Worm (Caenorhabditis elegans) whole organism, midembryonic: Measurements from ENCODE around the gene Y39A1A.31.

Experiments used
- T22C8.4 ChIP-seq: fragments of 200-800 bp; sonication (Bioruptor generic); IDR thresholded peaks from 2 replicates; pipeline ENCODE4 v1.3.6; 2022; ENCODE audit warnings: missing genetic modification characterization, missing compliant biosample characterization
- cog-1 ChIP-seq: sonication (generic microtip); optimal IDR thresholded peaks from 2 replicates; lab custom pipeline; 2016; ENCODE audit warnings: missing genetic modification characterization, missing compliant biosample characterization
- flt-1 ChIP-seq: fragments of 200-800 bp; sonication (Bioruptor generic); IDR thresholded peaks from 2 replicates; pipeline ENCODE4 v1.3.6; 2022; ENCODE audit warnings: missing genetic modification characterization, missing compliant biosample characterization
- klf-2 ChIP-seq: fragments of 200-800 bp; sonication (Bioruptor generic); conservative IDR thresholded peaks from 2 replicates; pipeline ENCODE4 v1.3.6; 2022; ENCODE audit warnings: missing genetic modification reagents, missing genetic modification characterization, missing compliant biosample characterization
- med-1 ChIP-seq: sonication (generic microtip); optimal IDR thresholded peaks from 2 replicates; lab custom pipeline; 2017; ENCODE audit warnings: missing genetic modification characterization, mild to moderate bottlenecking, missing compliant biosample characterization, antibody characterized with exemption, missing genetic modification reagents; ENCODE audit not compliant: insufficient read depth
- ref-1 ChIP-seq: fragments of 200-800 bp; sonication (Bioruptor generic); conservative IDR thresholded peaks from 2 replicates; pipeline ENCODE4 v1.3.6; 2022; ENCODE audit warnings: missing genetic modification reagents, missing genetic modification characterization, missing compliant biosample characterization
- tab-1 ChIP-seq: fragments of 200-800 bp; sonication (Bioruptor generic); IDR thresholded peaks from 2 replicates; pipeline ENCODE4 v1.3.6; 2022; ENCODE audit warnings: missing genetic modification characterization, missing compliant biosample characterization
- ztf-23 ChIP-seq: fragments of 200-800 bp; sonication (Bioruptor generic); IDR thresholded peaks from 2 replicates; pipeline ENCODE4 v1.3.6; 2022; ENCODE audit warnings: missing genetic modification reagents, missing genetic modification characterization, missing compliant biosample characterization
- ztf-29 ChIP-seq: fragments of 200-800 bp; sonication (Bioruptor generic); IDR thresholded peaks from 2 replicates; pipeline ENCODE4 v1.3.6; 2022; ENCODE audit warnings: missing genetic modification reagents, missing genetic modification characterization, missing compliant biosample characterization

The Y39A1A.31 gene

DNA sequence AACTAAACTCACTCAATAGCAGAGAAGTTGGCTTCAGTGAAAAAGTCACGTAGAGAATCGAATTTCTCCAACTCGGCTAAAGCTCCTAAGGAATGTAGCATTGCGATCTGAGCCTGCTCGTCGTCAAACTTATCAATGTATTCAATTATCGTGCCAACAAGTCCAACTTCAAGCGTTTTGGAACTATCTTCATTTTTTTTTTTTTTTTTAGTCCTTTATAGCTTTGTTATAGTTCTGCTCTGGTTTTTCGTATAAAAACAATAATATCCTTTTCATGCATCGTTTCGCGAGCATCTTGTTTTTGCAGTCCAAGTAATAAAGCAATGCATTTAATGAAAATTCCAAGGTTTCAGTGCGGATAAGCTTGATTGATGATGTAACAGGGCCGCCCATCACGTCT, at the start of gene Y39A1A.31:
Gene Y39A1A.31, minus strand, starts transcription at position 101 of the 400 bp plus-strand sequence.
- TF ChIP-seq ref-1 (GFP tag; lab: Robert Waterston, UW) (no peak), ztf-23 (GFP tag; lab: Robert Waterston, UW) (no peak), ztf-29 (GFP tag; lab: Robert Waterston, UW) (no peak), T22C8.4 (GFP tag; lab: Robert Waterston, UW) (no peak)

DNA sequence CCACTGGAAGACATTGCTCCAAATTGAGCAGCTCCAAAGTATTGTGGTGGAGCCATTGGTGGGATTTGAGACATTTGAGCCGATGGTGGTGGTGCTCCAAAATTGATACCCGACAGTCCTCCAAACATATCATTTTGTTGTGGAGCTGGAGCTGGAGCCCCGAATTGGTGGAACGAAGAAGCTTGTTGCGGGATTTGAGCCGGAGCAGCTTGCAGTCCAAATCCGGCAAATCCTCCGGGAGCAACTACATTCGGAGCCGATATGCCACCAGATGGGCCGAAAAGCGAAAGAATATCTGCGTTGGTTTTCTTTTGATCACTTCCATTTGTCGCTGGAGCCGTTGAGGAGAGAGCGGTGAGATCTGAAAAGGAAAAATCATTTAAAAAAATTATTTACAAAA, 49.1 kb upstream of the Y39A1A.31 start:
- TF ChIP-seq ztf-29 (GFP tag; lab: Robert Waterston, UW) (no peak), cog-1 (tag; lab: Kevin White, UChicago) (no peak), ztf-23 (GFP tag; lab: Robert Waterston, UW) (no peak), flt-1 (GFP tag; lab: Robert Waterston, UW) (no peak), klf-2 (GFP tag; lab: Robert Waterston, UW) (no peak), ref-1 (GFP tag; lab: Robert Waterston, UW) (no peak), med-1 (GFP tag; lab: Kevin White, UChicago) (no peak)

DNA sequence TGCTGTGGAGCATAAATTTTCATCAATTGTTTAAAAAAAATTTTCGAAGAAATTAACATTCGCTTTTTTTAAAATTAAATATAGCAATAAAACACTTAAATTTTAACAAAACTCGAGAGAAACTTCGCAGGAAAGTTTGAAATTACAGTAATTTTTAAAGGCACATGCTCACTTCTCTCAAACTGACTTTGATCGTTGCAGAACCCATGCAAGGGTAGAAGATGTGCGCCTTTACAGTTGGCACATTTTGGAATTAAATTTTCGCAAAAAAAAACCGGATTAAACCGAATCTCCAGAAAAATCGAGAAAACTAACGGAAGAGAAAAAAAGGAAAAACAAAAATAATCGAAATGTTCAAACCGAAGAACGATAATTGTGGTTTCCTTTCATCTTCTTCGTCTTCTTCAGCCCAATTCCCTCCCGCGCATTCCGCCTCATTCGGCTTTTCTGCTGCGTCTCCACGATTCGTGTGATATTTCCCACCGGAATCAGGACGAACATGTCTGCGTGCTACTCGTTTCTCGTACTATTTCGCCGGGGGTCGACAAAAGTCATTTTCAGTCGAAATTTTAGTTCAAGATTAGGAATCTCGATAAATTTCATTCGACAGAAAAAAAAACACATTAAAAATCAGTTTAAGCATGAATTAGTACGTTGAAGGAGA, 47.5 kb upstream of the Y39A1A.31 start:
- TF ChIP-seq klf-2 (GFP tag; lab: Robert Waterston, UW) (no peak), ztf-29 (GFP tag; lab: Robert Waterston, UW) (no peak), T22C8.4 (GFP tag; lab: Robert Waterston, UW) (no peak), ref-1 (GFP tag; lab: Robert Waterston, UW) (no peak)

DNA sequence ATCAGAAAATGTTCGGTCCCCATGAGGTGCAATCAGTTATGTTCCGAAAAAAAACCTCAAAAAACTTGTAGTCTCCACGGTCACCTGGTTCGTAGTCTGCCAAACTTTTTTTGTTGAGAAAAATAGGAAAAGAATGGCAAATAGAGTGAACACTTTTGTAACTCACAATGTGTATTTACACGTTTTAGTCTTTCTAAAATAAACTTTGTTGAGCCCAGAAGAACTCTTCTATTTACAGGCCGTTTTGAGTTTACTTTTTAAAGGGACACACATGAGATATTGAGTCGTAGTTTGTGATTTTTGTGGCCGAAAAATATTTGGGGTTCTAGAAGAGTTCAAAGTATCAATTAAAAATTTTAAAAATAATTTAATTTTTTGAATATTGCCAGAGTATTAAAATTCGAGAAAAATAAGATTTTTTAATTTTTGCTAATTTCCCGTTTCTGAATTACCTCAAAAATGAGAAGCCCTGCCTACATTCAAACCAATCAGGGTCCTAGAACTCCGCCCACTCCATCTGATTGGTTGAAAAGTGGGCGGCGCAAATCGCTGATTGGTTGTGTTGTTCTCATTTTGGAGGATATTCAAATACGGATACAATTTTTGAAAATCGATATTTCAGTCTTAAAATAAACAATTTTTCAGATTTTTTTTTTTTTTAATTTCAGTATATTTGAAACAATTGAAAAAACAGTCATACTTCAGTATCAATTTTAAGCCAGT, 45.7 kb upstream of the Y39A1A.31 start:
- TF ChIP-seq ztf-23 (GFP tag; lab: Robert Waterston, UW) = no peak
- TF ChIP-seq flt-1 (GFP tag; lab: Robert Waterston, UW) = no peak
- no peak for TF ChIP-seq klf-2 (GFP tag; lab: Robert Waterston, UW)
- TF ChIP-seq ref-1 (GFP tag; lab: Robert Waterston, UW) = no peak

DNA sequence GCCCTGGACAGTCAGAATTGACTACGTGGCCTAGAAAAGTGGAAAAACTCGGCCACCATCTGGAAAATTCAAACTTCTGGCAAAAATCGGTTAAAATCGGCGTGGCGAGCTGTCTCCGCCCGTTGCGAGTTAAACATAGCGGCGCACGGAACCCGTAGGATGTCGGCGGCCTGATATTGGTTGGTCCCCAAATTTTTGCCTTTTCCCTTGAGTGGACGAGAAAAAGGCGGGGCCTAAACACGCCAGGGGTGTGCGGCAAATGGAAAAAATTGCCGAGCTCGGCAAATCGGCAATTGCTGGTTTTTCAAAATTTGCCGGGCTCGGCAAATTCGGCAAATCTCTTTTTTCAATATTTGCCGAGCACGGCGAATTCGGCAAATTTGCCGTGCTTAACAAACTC, 44.3 kb upstream of the Y39A1A.31 start:
- TF ChIP-seq ztf-29 (GFP tag; lab: Robert Waterston, UW) (no peak), flt-1 (GFP tag; lab: Robert Waterston, UW) (no peak), ztf-23 (GFP tag; lab: Robert Waterston, UW) (no peak), med-1 (GFP tag; lab: Kevin White, UChicago) (no peak), cog-1 (tag; lab: Kevin White, UChicago) (no peak), T22C8.4 (GFP tag; lab: Robert Waterston, UW) (no peak), ref-1 (GFP tag; lab: Robert Waterston, UW) (no peak), tab-1 (GFP tag; lab: Robert Waterston, UW) (no peak), klf-2 (GFP tag; lab: Robert Waterston, UW) (no peak)

DNA sequence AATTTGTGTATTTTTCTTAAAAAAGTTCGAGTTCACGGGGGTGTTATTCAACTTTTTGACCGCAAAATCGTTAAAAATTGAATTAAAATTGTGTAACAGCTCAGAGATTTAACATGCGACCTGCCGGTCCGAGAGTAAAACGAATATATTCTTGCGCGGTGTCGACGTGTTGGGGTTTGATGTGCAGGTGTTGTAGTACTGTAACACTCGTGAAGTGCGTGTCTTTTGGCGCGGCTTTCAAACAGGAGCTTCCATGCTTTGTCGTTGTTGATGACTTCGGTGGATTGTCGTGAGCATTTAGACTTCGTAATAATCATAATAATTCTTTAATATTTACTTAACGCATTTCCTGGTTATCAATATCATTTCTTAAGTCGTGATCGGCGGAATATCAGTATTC, 41.6 kb upstream of the Y39A1A.31 start, which contains the start of gene tat-3:
Gene tat-3, minus strand, starts transcription at position 196 of the 400 bp plus-strand sequence.
- no peak for TF ChIP-seq cog-1 (tag; lab: Kevin White, UChicago)
- no peak for TF ChIP-seq med-1 (GFP tag; lab: Kevin White, UChicago)
- TF ChIP-seq tab-1 (GFP tag; lab: Robert Waterston, UW) = no peak
- TF ChIP-seq T22C8.4 (GFP tag; lab: Robert Waterston, UW) = no peak
- TF ChIP-seq ztf-29 (GFP tag; lab: Robert Waterston, UW) = no peak
- no peak for TF ChIP-seq klf-2 (GFP tag; lab: Robert Waterston, UW)
- no peak for TF ChIP-seq ref-1 (GFP tag; lab: Robert Waterston, UW)
- TF ChIP-seq ztf-23 (GFP tag; lab: Robert Waterston, UW) = no peak
- no peak for TF ChIP-seq flt-1 (GFP tag; lab: Robert Waterston, UW)

DNA sequence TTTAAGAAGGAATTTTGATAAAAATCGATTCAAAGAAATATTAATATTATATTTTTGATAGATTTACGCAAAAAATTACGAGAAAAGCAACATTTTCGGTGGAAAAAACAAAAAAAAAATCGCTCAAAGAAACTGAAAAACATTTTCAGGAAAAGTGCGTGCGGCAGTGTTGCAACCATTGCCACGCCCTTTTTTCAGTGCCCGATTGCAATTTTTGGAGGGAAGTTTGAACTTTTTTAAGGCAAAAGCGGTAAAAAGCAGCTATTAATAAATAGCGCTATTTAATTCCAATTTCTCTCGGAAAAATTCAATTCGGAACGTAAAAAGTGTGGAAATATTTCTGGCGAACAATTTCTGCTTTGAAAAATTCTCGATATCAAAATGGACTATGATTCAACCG, 32.1 kb upstream of the Y39A1A.31 start:
- TF ChIP-seq med-1 (GFP tag; lab: Kevin White, UChicago) (no peak), T22C8.4 (GFP tag; lab: Robert Waterston, UW) (no peak), klf-2 (GFP tag; lab: Robert Waterston, UW) (no peak), flt-1 (GFP tag; lab: Robert Waterston, UW) (no peak)

DNA sequence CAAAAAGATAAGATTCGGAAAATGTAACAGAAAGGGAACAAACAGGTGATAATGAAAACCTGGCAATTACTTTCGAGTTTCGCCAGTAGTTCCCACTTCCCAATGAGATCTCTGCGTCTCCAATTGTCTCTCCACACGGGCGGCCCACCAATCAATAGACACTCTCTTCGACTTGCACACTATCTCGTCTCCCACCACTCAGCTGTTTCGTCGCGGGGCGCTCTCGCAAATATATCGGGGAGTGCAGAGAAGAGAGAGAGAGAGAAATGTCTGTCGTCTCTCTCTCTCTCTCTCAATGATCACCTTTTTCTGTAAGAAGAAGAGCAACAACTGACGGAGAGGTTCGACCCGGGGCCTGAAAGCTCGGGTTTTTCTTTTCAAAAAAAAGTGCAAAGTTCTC, 31.2 kb upstream of the Y39A1A.31 start:
- TF ChIP-seq cog-1 (tag; lab: Kevin White, UChicago) = peak; percentile 26
- peak; percentile 46; the same call in 1 of the 2 replicates for TF ChIP-seq ztf-23 (GFP tag; lab: Robert Waterston, UW)
- TF ChIP-seq T22C8.4 (GFP tag; lab: Robert Waterston, UW) = peak; percentile 97
- no peak for TF ChIP-seq med-1 (GFP tag; lab: Kevin White, UChicago)
- TF ChIP-seq flt-1 (GFP tag; lab: Robert Waterston, UW) = 0 out of 2 replicates have a peak, but pooled peaks have one; percentile 39

DNA sequence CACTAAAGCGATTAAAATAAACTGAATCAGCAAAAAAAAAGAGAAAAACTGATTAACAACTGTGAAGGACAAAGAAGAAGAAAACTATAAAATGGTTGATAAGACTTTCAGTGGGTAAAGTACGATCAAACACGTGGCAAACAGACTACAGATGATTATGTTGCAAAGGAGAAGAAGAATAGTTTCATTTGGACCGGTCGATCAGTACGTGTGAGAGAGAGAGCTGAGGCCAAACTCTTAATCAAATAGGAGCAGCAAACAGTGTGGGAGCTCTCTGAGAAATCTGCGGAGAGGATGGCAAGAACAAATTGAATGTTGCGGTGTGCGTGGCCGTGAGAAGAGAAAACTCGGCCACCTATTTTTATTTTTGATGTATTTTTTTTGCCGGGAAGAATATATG, 30.1 kb upstream of the Y39A1A.31 start:
- TF ChIP-seq T22C8.4 (GFP tag; lab: Robert Waterston, UW) = no peak
- no peak for TF ChIP-seq flt-1 (GFP tag; lab: Robert Waterston, UW)
- no peak for TF ChIP-seq ref-1 (GFP tag; lab: Robert Waterston, UW)
- TF ChIP-seq med-1 (GFP tag; lab: Kevin White, UChicago) = no peak
- no peak for TF ChIP-seq tab-1 (GFP tag; lab: Robert Waterston, UW)
- no peak for TF ChIP-seq ztf-23 (GFP tag; lab: Robert Waterston, UW)
- no peak for TF ChIP-seq cog-1 (tag; lab: Kevin White, UChicago)
- TF ChIP-seq klf-2 (GFP tag; lab: Robert Waterston, UW) = no peak
- TF ChIP-seq ztf-29 (GFP tag; lab: Robert Waterston, UW) = no peak
